Worm (Caenorhabditis elegans) whole organism, L3 larva: ENCODE results near the gene Y48E1C.1.

Experiments used
- R02D3.7 ChIP-seq: fragments of 150-350 bp; optimal IDR thresholded peaks from 2 replicates; lab custom pipeline; 2014; ENCODE audit warnings: missing biosample characterization, missing genetic modification characterization
- ama-1 ChIP-seq: fragments of 150-350 bp; optimal IDR thresholded peaks from 2 replicates; lab custom pipeline; 2018
- ceh-28 ChIP-seq: fragments of 150-350 bp; optimal IDR thresholded peaks from 2 replicates; lab custom pipeline; 2014; ENCODE audit warnings: missing biosample characterization, missing genetic modification reagents, missing genetic modification characterization
- egl-27 ChIP-seq: sonication (generic microtip); optimal IDR thresholded peaks from 4 replicates; lab custom pipeline; 2017; ENCODE audit warnings: missing biosample characterization, missing genetic modification reagents, missing genetic modification characterization
- elt-1 ChIP-seq: fragments of 150-350 bp; optimal IDR thresholded peaks from 2 replicates; lab custom pipeline; 2014; ENCODE audit warnings: missing biosample characterization, missing genetic modification characterization
- elt-2 ChIP-seq: sonication (generic microtip); optimal IDR thresholded peaks from 2 replicates; lab custom pipeline; 2016; ENCODE audit warnings: missing genetic modification reagents, mild to moderate bottlenecking, missing genetic modification characterization, missing compliant biosample characterization
- elt-3 ChIP-seq, 3 experiments: fragments of 150-350 bp in 1 of 3; sonication (generic microtip) in 2 of 3; optimal IDR thresholded peaks; 2 replicates in 2 of 3; 4 replicates in 1 of 3; lab custom pipeline; 2014 to 2017; ENCODE audit warnings: missing biosample characterization in 3 of 3, missing genetic modification characterization in 3 of 3
- eor-1 ChIP-seq, 2 experiments: fragments of 150-350 bp; optimal IDR thresholded peaks; 2 replicates each; lab custom pipeline; 2014 to 2018; ENCODE audit warnings: missing biosample characterization in 2 of 2, missing genetic modification characterization in 2 of 2
- lin-39 ChIP-seq: fragments of 150-350 bp; optimal IDR thresholded peaks from 2 replicates; lab custom pipeline; 2018; ENCODE audit warnings: missing biosample characterization, missing genetic modification reagents, missing genetic modification characterization
- mml-1 ChIP-seq: fragments of 150-350 bp; sonication (generic microtip); optimal IDR thresholded peaks from 3 replicates; lab custom pipeline; 2014; ENCODE audit warnings: missing biosample characterization, missing genetic modification characterization
- nfya-1 ChIP-seq: sonication (generic microtip); optimal IDR thresholded peaks from 2 replicates; lab custom pipeline; 2017; ENCODE audit warnings: missing genetic modification characterization, mild to moderate bottlenecking, missing compliant biosample characterization, antibody characterized with exemption, moderate library complexity; ENCODE audit not compliant: insufficient read depth
- unc-39 ChIP-seq: sonication (generic microtip); optimal IDR thresholded peaks from 4 replicates; lab custom pipeline; 2017; ENCODE audit warnings: missing biosample characterization, missing genetic modification characterization
- unc-62 ChIP-seq: fragments of 150-350 bp; sonication (generic microtip); optimal IDR thresholded peaks from 4 replicates; lab custom pipeline; 2014; ENCODE audit warnings: missing biosample characterization, missing genetic modification reagents, missing genetic modification characterization
- zag-1 ChIP-seq: fragments of 150-350 bp; optimal IDR thresholded peaks from 2 replicates; lab custom pipeline; 2014; ENCODE audit warnings: missing biosample characterization, missing genetic modification characterization

DNA sequence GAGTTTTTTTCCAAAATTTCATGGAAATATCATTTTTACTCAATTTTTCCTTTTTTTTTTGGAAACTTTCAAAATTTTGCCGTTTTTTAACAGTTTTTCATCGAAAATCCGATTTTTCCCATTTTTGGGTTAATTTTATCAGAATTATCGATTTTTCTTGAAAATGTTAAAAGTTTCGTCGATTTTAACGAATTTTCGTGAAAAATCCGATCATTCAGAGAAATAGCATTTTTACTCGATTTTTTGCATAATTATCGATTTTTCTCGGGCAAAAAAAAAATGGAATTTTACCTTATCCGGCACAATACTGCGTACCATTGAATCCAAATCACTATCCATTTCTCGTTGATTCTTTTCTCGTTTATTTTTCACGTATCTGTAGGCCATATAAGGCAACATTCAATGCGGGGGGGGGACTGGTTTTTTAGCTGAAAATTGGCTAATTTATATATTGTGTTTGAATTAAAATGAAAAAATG lies 32.4 kb downstream of the Y48E1C.1 start, which contains the start of gene tbc-14:
- TF ChIP-seq ceh-28 (tag; lab: Kevin White, UChicago) (peak; percentile 57), elt-1 (tag; lab: Kevin White, UChicago) (no peak), eor-1 (tag; optimal IDR thresholded peaks at IDR 0.05; lab: Kevin White, UChicago) (no peak), elt-2 (no peak), ama-1 (no peak), zag-1 (tag; lab: Kevin White, UChicago) (no peak), elt-3 (tag; optimal IDR thresholded peaks at IDR 0.05; lab: Kevin White, UChicago) (no peak), lin-39 (tag; lab: Kevin White, UChicago) (no peak), R02D3.7 (no peak), mml-1 (tag; lab: Kevin White, UChicago) (no peak), unc-62 (no peak), unc-39 (no peak), nfya-1 (tag; lab: Kevin White, UChicago) (no peak), egl-27 (tag; lab: Kevin White, UChicago) (no peak)
